Fruit fly (Drosophila melanogaster) whole organism, embryonic: ENCODE data around the gene Est-P.

Experiments
- Atf6 ChIP-seq: fragments of 200-800 bp; sonication (Bioruptor generic); IDR thresholded peaks from 2 replicates; pipeline ENCODE4 v1.3.6; 2022; ENCODE audit warnings: missing biosample characterization, missing genetic modification characterization
- CG11247 ChIP-seq: fragments of 200-800 bp; sonication (Bioruptor generic); IDR thresholded peaks from 2 replicates; pipeline ENCODE4 v1.3.6; 2022; ENCODE audit warnings: missing biosample characterization, missing genetic modification characterization
- CG11398 ChIP-seq: fragments of 200-800 bp; sonication (Bioruptor generic); optimal IDR thresholded peaks from 2 replicates; lab custom pipeline; 2016; ENCODE audit warnings: missing biosample characterization, missing genetic modification characterization
- CG14050 ChIP-seq: fragments of 200-800 bp; sonication (Bioruptor generic); IDR thresholded peaks from 3 replicates; pipeline ENCODE4 v1.3.6; 2022; ENCODE audit warnings: missing biosample characterization, missing genetic modification characterization
- CG14441 ChIP-seq: fragments of 200-800 bp; sonication (Bioruptor generic); IDR thresholded peaks from 2 replicates; pipeline ENCODE4 v1.3.6; 2022; ENCODE audit warnings: missing biosample characterization, missing genetic modification characterization
- CG14965 ChIP-seq: fragments of 200-800 bp; sonication (Bioruptor generic); optimal IDR thresholded peaks from 2 replicates; lab custom pipeline; 2016; ENCODE audit warnings: missing biosample characterization, missing genetic modification characterization, borderline replicate concordance
- CG17612 ChIP-seq: fragments of 200-800 bp; sonication (Bioruptor generic); IDR thresholded peaks from 2 replicates; pipeline ENCODE4 v1.3.6; 2022; ENCODE audit warnings: missing biosample characterization, missing genetic modification characterization
- CG17912 ChIP-seq: fragments of 200-800 bp; sonication (Bioruptor generic); optimal IDR thresholded peaks from 2 replicates; lab custom pipeline; 2018; ENCODE audit warnings: missing biosample characterization, mild to moderate bottlenecking, missing genetic modification characterization
- CG1832 ChIP-seq: fragments of 200-800 bp; sonication (Bioruptor generic); optimal IDR thresholded peaks from 2 replicates; lab custom pipeline; 2017; ENCODE audit warnings: missing biosample characterization, mild to moderate bottlenecking, missing genetic modification characterization, inconsistent platforms
- CG3065 ChIP-seq: fragments of 200-800 bp; sonication (Bioruptor generic); optimal IDR thresholded peaks from 2 replicates; lab custom pipeline; 2016; ENCODE audit warnings: missing biosample characterization, missing genetic modification characterization
- CG32772 ChIP-seq: fragments of 200-800 bp; sonication (Bioruptor generic); IDR thresholded peaks from 2 replicates; pipeline ENCODE4 v1.3.6; 2022; ENCODE audit warnings: missing biosample characterization, missing genetic modification characterization
- CG42726 ChIP-seq: fragments of 200-800 bp; sonication (Bioruptor generic); IDR thresholded peaks from 2 replicates; pipeline ENCODE4 v1.3.6; 2022; ENCODE audit warnings: missing biosample characterization, missing genetic modification characterization; ENCODE audit not compliant: partially characterized antibody
- CG43689 ChIP-seq: fragments of 200-800 bp; sonication (Bioruptor generic); IDR thresholded peaks from 2 replicates; pipeline ENCODE4 v1.3.6; 2022; ENCODE audit warnings: missing biosample characterization, missing genetic modification characterization
- CG7357 ChIP-seq: fragments of 200-800 bp; sonication (Bioruptor generic); IDR thresholded peaks from 3 replicates; pipeline ENCODE4 v1.3.6; 2022; ENCODE audit warnings: missing biosample characterization, missing genetic modification characterization
- CG7928 ChIP-seq: fragments of 200-800 bp; sonication (Bioruptor generic); optimal IDR thresholded peaks from 2 replicates; lab custom pipeline; 2017; ENCODE audit warnings: missing biosample characterization, mild to moderate bottlenecking, missing genetic modification characterization
- CG9437 ChIP-seq: fragments of 200-800 bp; sonication (Bioruptor generic); optimal IDR thresholded peaks from 2 replicates; lab custom pipeline; 2018; ENCODE audit warnings: missing biosample characterization, mild to moderate bottlenecking, missing genetic modification characterization
- D ChIP-seq, 2 experiments: fragments of 200-800 bp in 1 of 2; fragments of >200 bp in 1 of 2; sonication (Bioruptor generic) in 1 of 2; optimal IDR thresholded peaks; 2 replicates in 1 of 2; 3 replicates in 1 of 2; lab custom pipeline; 2017; ENCODE audit warnings: mild to moderate bottlenecking in 1 of 2, missing biosample characterization in 1 of 2, missing genetic modification characterization in 1 of 2, missing genetic modification reagents in 1 of 2
- D19B ChIP-seq: fragments of 200-800 bp; sonication (Bioruptor generic); optimal IDR thresholded peaks from 2 replicates; lab custom pipeline; 2017; ENCODE audit warnings: missing biosample characterization, mild to moderate bottlenecking, missing genetic modification characterization
- Fer3 ChIP-seq: fragments of 200-800 bp; sonication (Bioruptor generic); optimal IDR thresholded peaks from 2 replicates; lab custom pipeline; 2018; ENCODE audit warnings: missing biosample characterization, mild to moderate bottlenecking, missing genetic modification characterization, moderate library complexity
- H15 ChIP-seq: fragments of 200-800 bp; sonication (Bioruptor generic); IDR thresholded peaks from 3 replicates; pipeline ENCODE4 v1.3.6; 2022; ENCODE audit warnings: missing biosample characterization, missing genetic modification characterization
- Hey ChIP-seq: fragments of 200-800 bp; sonication (Bioruptor generic); optimal IDR thresholded peaks from 3 replicates; lab custom pipeline; 2018; ENCODE audit warnings: missing biosample characterization, mild to moderate bottlenecking, missing genetic modification characterization
- Lhr ChIP-seq: fragments of 200-800 bp; sonication (Bioruptor generic); optimal IDR thresholded peaks from 3 replicates; lab custom pipeline; 2017; ENCODE audit warnings: mild to moderate bottlenecking, missing biosample characterization, missing genetic modification reagents, missing genetic modification characterization
- NC2α ChIP-seq: fragments of 200-800 bp; sonication (Bioruptor generic); optimal IDR thresholded peaks from 2 replicates; lab custom pipeline; 2016; ENCODE audit warnings: missing biosample characterization, missing genetic modification characterization
- NC2β ChIP-seq: fragments of 200-800 bp; sonication (Bioruptor generic); optimal IDR thresholded peaks from 2 replicates; lab custom pipeline; 2016; ENCODE audit warnings: missing biosample characterization, missing genetic modification characterization
- Rfx ChIP-seq: fragments of 200-800 bp; sonication (Bioruptor generic); IDR thresholded peaks from 2 replicates; pipeline ENCODE4 v1.3.6; 2022; ENCODE audit warnings: missing biosample characterization, missing genetic modification characterization
- ap ChIP-seq: fragments of 200-800 bp; sonication (Bioruptor generic); IDR thresholded peaks from 2 replicates; pipeline ENCODE4 v1.3.6; 2022; ENCODE audit warnings: missing biosample characterization, missing genetic modification characterization
- br ChIP-seq: fragments of >200 bp; optimal IDR thresholded peaks from 2 replicates; lab custom pipeline; 2017
- chn ChIP-seq: fragments of 200-800 bp; sonication (Bioruptor generic); optimal IDR thresholded peaks from 2 replicates; lab custom pipeline; 2016; ENCODE audit warnings: missing biosample characterization, missing genetic modification characterization
- crc ChIP-seq: fragments of 200-800 bp; sonication (Bioruptor generic); optimal IDR thresholded peaks from 2 replicates; lab custom pipeline; 2016; ENCODE audit warnings: missing biosample characterization, missing genetic modification characterization
- dpn ChIP-seq, 2 experiments: fragments of 200-800 bp; sonication (Bioruptor generic); optimal IDR thresholded peaks; 3 replicates each; lab custom pipeline; 2016; ENCODE audit warnings: missing biosample characterization in 2 of 2, missing genetic modification characterization in 2 of 2
- en ChIP-seq: fragments of 200-800 bp; sonication (Bioruptor generic); optimal IDR thresholded peaks from 2 replicates; lab custom pipeline; 2016; ENCODE audit warnings: missing biosample characterization, missing genetic modification characterization
- esg ChIP-seq: fragments of 200-800 bp; sonication (Bioruptor generic); conservative IDR thresholded peaks from 2 replicates; pipeline ENCODE4 v1.3.6; 2022; ENCODE audit warnings: missing biosample characterization, missing genetic modification characterization
- gfzf ChIP-seq: fragments of 200-800 bp; sonication (Bioruptor generic); optimal IDR thresholded peaks from 2 replicates; lab custom pipeline; 2016; ENCODE audit warnings: missing biosample characterization, mild to moderate bottlenecking, missing genetic modification characterization, moderate library complexity
- inv ChIP-seq: fragments of 200-800 bp; sonication (Bioruptor generic); IDR thresholded peaks from 2 replicates; pipeline ENCODE4 v1.3.6; 2022; ENCODE audit warnings: missing biosample characterization, missing genetic modification characterization; ENCODE audit not compliant: partially characterized antibody
- nerfin-2 ChIP-seq: fragments of 200-800 bp; sonication (Bioruptor generic); IDR thresholded peaks from 2 replicates; pipeline ENCODE4 v1.3.6; 2022; ENCODE audit warnings: missing biosample characterization, missing genetic modification characterization; ENCODE audit not compliant: partially characterized antibody
- nmo ChIP-seq: fragments of 200-800 bp; sonication (Bioruptor generic); optimal IDR thresholded peaks from 2 replicates; lab custom pipeline; 2018; ENCODE audit warnings: missing biosample characterization, mild to moderate bottlenecking, missing genetic modification characterization, moderate library complexity
- p53 ChIP-seq: fragments of 200-800 bp; sonication (Bioruptor generic); optimal IDR thresholded peaks from 2 replicates; lab custom pipeline; 2016; ENCODE audit warnings: missing biosample characterization, missing genetic modification characterization
- pfk ChIP-seq: fragments of 200-800 bp; sonication (Bioruptor generic); optimal IDR thresholded peaks from 2 replicates; lab custom pipeline; 2018; ENCODE audit warnings: missing biosample characterization, mild to moderate bottlenecking, missing genetic modification characterization, moderate library complexity
- pnt ChIP-seq: fragments of 200-800 bp; sonication (Bioruptor generic); optimal IDR thresholded peaks from 3 replicates; lab custom pipeline; 2016; ENCODE audit warnings: missing biosample characterization, missing genetic modification characterization
- sc ChIP-seq, 3 experiments: fragments of >200 bp in 2 of 3; fragments of 200-800 bp in 1 of 3; sonication (Bioruptor generic) in 1 of 3; optimal IDR thresholded peaks; 2 replicates in 2 of 3; 3 replicates in 1 of 3; lab custom pipeline; 2017; ENCODE audit warnings: mild to moderate bottlenecking in 1 of 3, missing biosample characterization in 1 of 3, missing genetic modification characterization in 1 of 3, missing genetic modification reagents in 1 of 3
- slbo ChIP-seq: fragments of 200-800 bp; sonication (Bioruptor generic); IDR thresholded peaks from 2 replicates; pipeline ENCODE4 v1.3.6; 2022; ENCODE audit warnings: missing biosample characterization, missing genetic modification characterization
- slou ChIP-seq: fragments of 200-800 bp; sonication (Bioruptor generic); optimal IDR thresholded peaks from 3 replicates; lab custom pipeline; 2016; ENCODE audit warnings: missing biosample characterization, missing genetic modification characterization
- so ChIP-seq: fragments of 200-800 bp; sonication (Bioruptor generic); IDR thresholded peaks from 3 replicates; pipeline ENCODE4 v1.3.6; 2022; ENCODE audit warnings: missing biosample characterization, missing genetic modification characterization
- stc ChIP-seq: fragments of 200-800 bp; sonication (Bioruptor generic); IDR thresholded peaks from 2 replicates; pipeline ENCODE4 v1.3.6; 2022; ENCODE audit warnings: missing biosample characterization, missing genetic modification characterization
- tna ChIP-seq: fragments of 200-800 bp; sonication (Bioruptor generic); IDR thresholded peaks from 2 replicates; pipeline ENCODE4 v1.3.6; 2022; ENCODE audit warnings: missing biosample characterization, missing genetic modification characterization; ENCODE audit not compliant: partially characterized antibody
- ttk ChIP-seq: fragments of 200-800 bp; sonication (Bioruptor generic); IDR thresholded peaks from 2 replicates; pipeline ENCODE4 v2.1.2; 2022; ENCODE audit warnings: missing biosample characterization, missing genetic modification characterization
- unpg ChIP-seq: fragments of 200-800 bp; sonication (Bioruptor generic); optimal IDR thresholded peaks from 3 replicates; lab custom pipeline; 2018; ENCODE audit warnings: missing biosample characterization, mild to moderate bottlenecking, missing genetic modification characterization, moderate library complexity
- usp ChIP-seq: fragments of >200 bp; optimal IDR thresholded peaks from 2 replicates; lab custom pipeline; 2017; ENCODE audit warnings: missing biosample characterization, missing genetic modification characterization
- yki ChIP-seq: fragments of >200 bp; optimal IDR thresholded peaks from 3 replicates; lab custom pipeline; 2018
- zf30C ChIP-seq: fragments of 200-800 bp; sonication (Bioruptor generic); optimal IDR thresholded peaks from 3 replicates; lab custom pipeline; 2018; ENCODE audit warnings: missing biosample characterization, mild to moderate bottlenecking, missing genetic modification characterization

The Est-P gene

dm6 chr3L:12222945-12223634, 32.6 kb downstream of the Est-P start (continued):
- TF ChIP-seq slou, result no peak
- no peak for TF ChIP-seq pfk (GFP tag; lab: Kevin White, UChicago)
- TF ChIP-seq CG7928 (GFP tag; lab: Kevin White, UChicago), result no peak
- TF ChIP-seq stc (GFP tag; lab: Robert Waterston, UW), result peak; percentile 58
- no peak for TF ChIP-seq CG7357 (GFP tag; lab: Robert Waterston, UW)
- TF ChIP-seq slbo (GFP tag; lab: Robert Waterston, UW), result no peak
- TF ChIP-seq nmo (GFP tag; lab: Kevin White, UChicago), result peak; percentile 48
- no peak for TF ChIP-seq CG3065 (GFP tag; lab: Kevin White, UChicago)
- TF ChIP-seq ttk (GFP tag; lab: Robert Waterston, UW), result no peak
- peak; percentile 65 for TF ChIP-seq Rfx
- no peak for TF ChIP-seq NC2β (GFP tag; lab: Kevin White, UChicago)
- no peak for TF ChIP-seq CG1832 (GFP tag; lab: Kevin White, UChicago)
- TF ChIP-seq Fer3, result peak; percentile 29
- no peak for TF ChIP-seq ap (GFP tag; lab: Robert Waterston, UW)
- no peak for TF ChIP-seq CG14050 (GFP tag; lab: Robert Waterston, UW)
- no peak for TF ChIP-seq CG11398 (GFP tag; lab: Kevin White, UChicago)
- no peak for TF ChIP-seq crc (GFP tag; lab: Kevin White, UChicago)
- no peak for TF ChIP-seq chn (GFP tag; lab: Kevin White, UChicago)
- TF ChIP-seq en (GFP tag; lab: Kevin White, UChicago), result no peak
- peak; percentile 43; the same call in 1 of the 2 replicates for TF ChIP-seq esg (GFP tag; lab: Robert Waterston, UW)
- TF ChIP-seq H15, result no peak
- TF ChIP-seq p53, result no peak
- no peak for TF ChIP-seq usp (GFP tag; lab: Kevin White, UChicago)
- no peak for TF ChIP-seq Hey
- TF ChIP-seq CG14441 (GFP tag; lab: Robert Waterston, UW), result peak; percentile 50; the same call in 1 of the 2 replicates
- TF ChIP-seq Atf6, result peak; percentile 53; the same call in 1 of the 2 replicates
- TF ChIP-seq CG32772 (GFP tag; lab: Robert Waterston, UW), result no peak
- no peak for TF ChIP-seq sc (optimal IDR thresholded peaks at IDR 0.05; lab: Kevin White, UChicago)
- TF ChIP-seq sc (GFP tag; optimal IDR thresholded peaks at IDR 0.05; lab: Kevin White, UChicago), result no peak
- TF ChIP-seq Lhr, result no peak
- no peak for TF ChIP-seq dpn (GFP tag; optimal IDR thresholded peaks at IDR 0.05; lab: Kevin White, UChicago)
- TF ChIP-seq CG17912 (GFP tag; lab: Kevin White, UChicago), result no peak
- peak; percentile 67 for TF ChIP-seq unpg (GFP tag; lab: Kevin White, UChicago)
- TF ChIP-seq D19B (GFP tag; lab: Kevin White, UChicago), result no peak
- TF ChIP-seq CG42726 (GFP tag; lab: Robert Waterston, UW), result no peak
- TF ChIP-seq CG9437 (GFP tag; lab: Kevin White, UChicago), result peak; percentile 2
- TF ChIP-seq CG17612 (GFP tag; lab: Robert Waterston, UW), result no peak
- TF ChIP-seq CG43689, result no peak
- TF ChIP-seq nerfin-2, result no peak
- no peak for TF ChIP-seq zf30C
- no peak for TF ChIP-seq yki
- no peak for TF ChIP-seq inv (GFP tag; lab: Robert Waterston, UW)
- no peak for TF ChIP-seq NC2α (GFP tag; lab: Kevin White, UChicago)
- peak; percentile 65; the same call in 1 of the 3 replicates for TF ChIP-seq so (GFP tag; lab: Robert Waterston, UW)
- TF ChIP-seq CG14965 (GFP tag; lab: Kevin White, UChicago), result no peak
- no peak for TF ChIP-seq pnt (GFP tag; lab: Kevin White, UChicago)
- TF ChIP-seq CG11247 (GFP tag; lab: Robert Waterston, UW), result 0 out of 2 replicates have a peak, but pooled peaks have one; percentile 31
- TF ChIP-seq gfzf (GFP tag; lab: Kevin White, UChicago), result no peak
- TF ChIP-seq D (optimal IDR thresholded peaks at IDR 0.05; lab: Kevin White, UChicago), result no peak
- no peak for TF ChIP-seq D (GFP tag; optimal IDR thresholded peaks at IDR 0.05; lab: Kevin White, UChicago)
- no peak for TF ChIP-seq br
- no peak for TF ChIP-seq tna (GFP tag; lab: Robert Waterston, UW)
